Fruit fly (Drosophila melanogaster): ENCODE data around the gene CG45072.

Gene CG45072

dm6 chr3R:30134063-30135047 lies 11.3 kb upstream of the CG45072 start, which contains the start of gene Tpi:
Gene Tpi (minus strand): TSS chr3R:30134599.
- TF ChIP-seq CG8478 (optimal IDR thresholded peaks at IDR 0.05): peak; percentile 61
- TF ChIP-seq Dll (optimal IDR thresholded peaks at IDR 0.05): no peak
- no peak for TF ChIP-seq usp (GFP tag; optimal IDR thresholded peaks at IDR 0.05)

dm6 chr3R:30132295-30132694 lies 9.2 kb upstream of the CG45072 start, which contains the start of gene CG31029:
Gene CG31029 (minus strand): TSS chr3R:30132395.
- no peak for TF ChIP-seq Dll (optimal IDR thresholded peaks at IDR 0.05)
- TF ChIP-seq CG8478 (optimal IDR thresholded peaks at IDR 0.05): no peak
- TF ChIP-seq EcR (GFP tag; optimal IDR thresholded peaks at IDR 0.05): no peak
- TF ChIP-seq psq (optimal IDR thresholded peaks at IDR 0.05): no peak
- TF ChIP-seq pan (optimal IDR thresholded peaks at IDR 0.05): no peak
- no peak for TF ChIP-seq usp (GFP tag; optimal IDR thresholded peaks at IDR 0.05)

DNA sequence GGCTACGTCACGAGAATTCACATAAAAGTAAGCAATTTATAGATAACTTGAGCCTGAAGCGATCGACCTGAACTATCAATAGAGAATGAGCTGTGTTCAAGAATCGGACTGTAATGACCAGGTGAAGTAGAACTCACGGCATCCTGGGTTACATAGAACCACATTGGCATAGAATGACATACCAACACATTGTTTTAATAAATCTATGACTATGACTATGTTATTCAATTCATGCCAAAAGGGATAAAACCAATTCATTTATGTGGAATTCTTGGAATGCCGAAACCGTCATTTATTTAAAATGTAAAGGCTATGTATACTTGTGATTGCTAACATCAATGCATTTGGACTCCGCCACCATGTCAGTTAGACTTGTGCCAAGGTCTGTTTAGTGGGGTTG lies 6.0 kb upstream of the CG45072 start, which contains the start of gene Ppi1:
Gene Ppi1 (minus strand): TSS at position 101 of the 400 bp plus-strand sequence.
- TF ChIP-seq EcR (GFP tag; optimal IDR thresholded peaks at IDR 0.05) (no peak), psq (optimal IDR thresholded peaks at IDR 0.05) (no peak), Dll (optimal IDR thresholded peaks at IDR 0.05) (no peak), CG8478 (optimal IDR thresholded peaks at IDR 0.05) (no peak), pan (optimal IDR thresholded peaks at IDR 0.05) (no peak), usp (GFP tag; optimal IDR thresholded peaks at IDR 0.05) (no peak)

dm6 chr3R:30124635-30125034 lies 1.6 kb upstream of the CG45072 start, which contains the start of gene CG45073:
Gene CG45073 (minus strand): TSS chr3R:30124735.
- no peak for TF ChIP-seq usp (GFP tag; optimal IDR thresholded peaks at IDR 0.05)
- TF ChIP-seq CG8478 (optimal IDR thresholded peaks at IDR 0.05): no peak
- TF ChIP-seq Dll (optimal IDR thresholded peaks at IDR 0.05): no peak
- no peak for TF ChIP-seq pan (optimal IDR thresholded peaks at IDR 0.05)
- TF ChIP-seq psq (optimal IDR thresholded peaks at IDR 0.05): no peak
- TF ChIP-seq EcR (GFP tag; optimal IDR thresholded peaks at IDR 0.05): no peak

- TF ChIP-seq psq (optimal IDR thresholded peaks at IDR 0.05) (no peak), EcR (GFP tag; optimal IDR thresholded peaks at IDR 0.05) (no peak), CG8478 (optimal IDR thresholded peaks at IDR 0.05) (no peak), usp (GFP tag; optimal IDR thresholded peaks at IDR 0.05) (no peak), Dll (optimal IDR thresholded peaks at IDR 0.05) (no peak), pan (optimal IDR thresholded peaks at IDR 0.05) (no peak)
Measured at dm6 chr3R:30121731-30122130, 1.3 kb downstream of the CG45072 start.

- TF ChIP-seq usp (GFP tag; optimal IDR thresholded peaks at IDR 0.05) (no peak), EcR (GFP tag; optimal IDR thresholded peaks at IDR 0.05) (no peak), pan (optimal IDR thresholded peaks at IDR 0.05) (no peak), Dll (optimal IDR thresholded peaks at IDR 0.05) (no peak), CG8478 (optimal IDR thresholded peaks at IDR 0.05) (no peak), psq (optimal IDR thresholded peaks at IDR 0.05) (no peak)
Measured at dm6 chr3R:30114286-30114803, 8.7 kb downstream of the CG45072 start.

dm6 chr3R:30110959-30111358 lies 12.1 kb downstream of the CG45072 start:
- no peak for TF ChIP-seq psq (optimal IDR thresholded peaks at IDR 0.05)
- TF ChIP-seq pan (optimal IDR thresholded peaks at IDR 0.05): no peak
- TF ChIP-seq Dll (optimal IDR thresholded peaks at IDR 0.05): no peak

- TF ChIP-seq psq (optimal IDR thresholded peaks at IDR 0.05) (no peak), usp (GFP tag; optimal IDR thresholded peaks at IDR 0.05) (no peak), pan (optimal IDR thresholded peaks at IDR 0.05) (no peak), EcR (GFP tag; optimal IDR thresholded peaks at IDR 0.05) (no peak), CG8478 (optimal IDR thresholded peaks at IDR 0.05) (no peak), Dll (optimal IDR thresholded peaks at IDR 0.05) (no peak)
Measured at dm6 chr3R:30109380-30109779, 13.7 kb downstream of the CG45072 start.

DNA sequence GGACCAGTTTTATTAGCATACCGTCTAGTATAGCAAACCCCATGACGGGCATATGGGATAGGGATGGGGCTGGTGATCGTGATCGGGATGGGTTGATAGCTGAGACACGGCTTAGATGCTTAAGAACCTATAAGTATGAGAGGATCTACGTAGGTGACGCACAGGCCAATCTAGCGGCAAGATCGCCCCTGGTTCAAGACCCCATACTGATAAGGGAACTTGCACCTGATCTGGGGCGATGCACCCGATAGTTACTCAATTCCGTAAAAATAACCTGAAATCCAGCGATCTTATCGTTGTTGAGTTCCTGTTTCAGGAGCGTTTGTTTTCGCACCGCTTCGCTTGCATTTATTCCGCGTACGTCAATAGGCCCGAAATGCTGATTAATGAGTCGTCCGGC lies 14.4 kb downstream of the CG45072 start:
- TF ChIP-seq EcR (GFP tag; optimal IDR thresholded peaks at IDR 0.05) (no peak), pan (optimal IDR thresholded peaks at IDR 0.05) (no peak), Dll (optimal IDR thresholded peaks at IDR 0.05) (no peak), CG8478 (optimal IDR thresholded peaks at IDR 0.05) (no peak), psq (optimal IDR thresholded peaks at IDR 0.05) (no peak), usp (GFP tag; optimal IDR thresholded peaks at IDR 0.05) (no peak)

- TF ChIP-seq CG8478 (optimal IDR thresholded peaks at IDR 0.05) (no peak), usp (GFP tag; optimal IDR thresholded peaks at IDR 0.05) (no peak), EcR (GFP tag; optimal IDR thresholded peaks at IDR 0.05) (no peak), Dll (optimal IDR thresholded peaks at IDR 0.05) (no peak), psq (optimal IDR thresholded peaks at IDR 0.05) (no peak), pan (optimal IDR thresholded peaks at IDR 0.05) (no peak)
Measured at dm6 chr3R:30107718-30108117, 15.3 kb downstream of the CG45072 start.

dm6 chr3R:30106562-30106961 lies 16.5 kb downstream of the CG45072 start:
- TF ChIP-seq pan (optimal IDR thresholded peaks at IDR 0.05) (no peak), CG8478 (optimal IDR thresholded peaks at IDR 0.05) (no peak), psq (optimal IDR thresholded peaks at IDR 0.05) (no peak), usp (GFP tag; optimal IDR thresholded peaks at IDR 0.05) (no peak), EcR (GFP tag; optimal IDR thresholded peaks at IDR 0.05) (no peak), Dll (optimal IDR thresholded peaks at IDR 0.05) (no peak)

DNA sequence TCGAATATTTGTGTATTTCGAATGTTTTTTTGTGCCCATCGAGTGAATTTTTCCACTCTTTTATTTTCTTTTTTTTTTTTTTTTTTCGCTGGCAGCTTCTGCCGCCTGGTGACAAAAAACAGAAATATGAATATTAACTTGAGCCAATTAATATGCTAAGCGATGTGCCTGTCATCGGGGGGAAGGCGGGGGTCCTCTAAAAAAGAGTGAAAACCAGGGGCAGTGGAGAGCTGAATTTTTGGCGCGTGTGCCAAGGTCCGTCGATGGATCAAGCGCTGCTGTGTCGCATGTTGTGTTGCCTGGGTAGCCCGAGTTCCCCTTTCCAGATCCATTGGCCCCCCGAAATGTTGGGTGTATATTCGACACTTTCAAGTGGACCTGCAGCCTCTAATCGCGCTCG lies 17.3 kb downstream of the CG45072 start:
- no peak for TF ChIP-seq pan (optimal IDR thresholded peaks at IDR 0.05)
- no peak for TF ChIP-seq usp (GFP tag; optimal IDR thresholded peaks at IDR 0.05)

All from whole organism.